Fruit fly (Drosophila melanogaster) whole organism, embryonic: ENCODE results near the gene Vha55.

ENCODE experiments used
- BEAF-32 ChIP-seq: fragments of 200-800 bp; sonication (Bioruptor generic); optimal IDR thresholded peaks from 3 replicates; lab custom pipeline; 2017; ENCODE audit warnings: missing biosample characterization, missing genetic modification characterization, mild to moderate bottlenecking, moderate library complexity, missing genetic modification reagents
- CG10959 ChIP-seq: fragments of 200-800 bp; sonication (Bioruptor generic); IDR thresholded peaks from 2 replicates; pipeline ENCODE4 v1.3.6; 2022; ENCODE audit warnings: missing biosample characterization, missing genetic modification characterization
- CG11398 ChIP-seq: fragments of 200-800 bp; sonication (Bioruptor generic); optimal IDR thresholded peaks from 2 replicates; lab custom pipeline; 2016; ENCODE audit warnings: missing biosample characterization, missing genetic modification characterization
- CG11504 ChIP-seq: fragments of 200-800 bp; sonication (Bioruptor generic); optimal IDR thresholded peaks from 3 replicates; lab custom pipeline; 2019; ENCODE audit warnings: missing biosample characterization, mild to moderate bottlenecking, missing genetic modification characterization, moderate library complexity
- CG12219 ChIP-seq: fragments of 200-800 bp; sonication (Bioruptor generic); optimal IDR thresholded peaks from 3 replicates; lab custom pipeline; 2018; ENCODE audit warnings: missing biosample characterization, mild to moderate bottlenecking, missing genetic modification characterization
- CG12391 ChIP-seq: fragments of 200-800 bp; sonication (Bioruptor generic); optimal IDR thresholded peaks from 3 replicates; lab custom pipeline; 2018; ENCODE audit warnings: missing biosample characterization, mild to moderate bottlenecking, missing genetic modification characterization, moderate library complexity
- CG14441 ChIP-seq: fragments of 200-800 bp; sonication (Bioruptor generic); IDR thresholded peaks from 2 replicates; pipeline ENCODE4 v1.3.6; 2022; ENCODE audit warnings: missing biosample characterization, missing genetic modification characterization
- CG14965 ChIP-seq: fragments of 200-800 bp; sonication (Bioruptor generic); optimal IDR thresholded peaks from 2 replicates; lab custom pipeline; 2016; ENCODE audit warnings: missing biosample characterization, missing genetic modification characterization, borderline replicate concordance
- CG32532 ChIP-seq: fragments of 200-800 bp; sonication (Bioruptor generic); IDR thresholded peaks from 2 replicates; pipeline ENCODE4 v1.3.6; 2022; ENCODE audit warnings: missing biosample characterization, missing genetic modification characterization
- CG4707 ChIP-seq: fragments of 200-800 bp; sonication (Bioruptor generic); optimal IDR thresholded peaks from 2 replicates; lab custom pipeline; 2018; ENCODE audit warnings: missing biosample characterization, mild to moderate bottlenecking, missing genetic modification characterization, moderate library complexity
- CG6254 ChIP-seq: fragments of 200-800 bp; sonication (Bioruptor generic); optimal IDR thresholded peaks from 3 replicates; lab custom pipeline; 2017; ENCODE audit warnings: mild to moderate bottlenecking, missing biosample characterization, missing genetic modification reagents, missing genetic modification characterization
- CG6689 ChIP-seq: fragments of 200-800 bp; sonication (Bioruptor generic); IDR thresholded peaks from 2 replicates; pipeline ENCODE4 v1.3.6; 2022; ENCODE audit warnings: missing biosample characterization, missing genetic modification characterization
- Chrac-16 ChIP-seq: fragments of 200-800 bp; sonication (Bioruptor generic); optimal IDR thresholded peaks from 3 replicates; lab custom pipeline; 2016; ENCODE audit warnings: missing biosample characterization, missing genetic modification characterization
- CoRest ChIP-seq: fragments of 200-800 bp; sonication (Bioruptor generic); optimal IDR thresholded peaks from 3 replicates; lab custom pipeline; 2018; ENCODE audit warnings: missing biosample characterization, mild to moderate bottlenecking, missing genetic modification characterization, moderate library complexity
- Dll ChIP-seq: fragments of 200-800 bp; sonication (Bioruptor generic); IDR thresholded peaks from 4 replicates; pipeline ENCODE4 v1.3.6; 2022; ENCODE audit warnings: missing biosample characterization, missing genetic modification characterization; ENCODE audit not compliant: partially characterized antibody
- Fer3 ChIP-seq: fragments of 200-800 bp; sonication (Bioruptor generic); optimal IDR thresholded peaks from 2 replicates; lab custom pipeline; 2018; ENCODE audit warnings: missing biosample characterization, mild to moderate bottlenecking, missing genetic modification characterization, moderate library complexity
- Gug ChIP-seq: fragments of 200-800 bp; sonication (Bioruptor generic); IDR thresholded peaks from 4 replicates; pipeline ENCODE4 v1.3.6; 2022; ENCODE audit warnings: missing biosample characterization, missing genetic modification characterization
- H2.0 ChIP-seq: fragments of 200-800 bp; sonication (Bioruptor generic); IDR thresholded peaks from 2 replicates; pipeline ENCODE4 v1.3.6; 2022; ENCODE audit warnings: missing biosample characterization, missing genetic modification characterization
- Hr3 ChIP-seq: fragments of 200-800 bp; sonication (Bioruptor generic); optimal IDR thresholded peaks from 3 replicates; lab custom pipeline; 2016; ENCODE audit warnings: missing biosample characterization, missing genetic modification characterization
- Hr39 ChIP-seq: fragments of >200 bp; optimal IDR thresholded peaks from 2 replicates; lab custom pipeline; 2017
- Hr51 ChIP-seq, 2 experiments: fragments of 200-800 bp; sonication (Bioruptor generic); optimal IDR thresholded peaks; 2 replicates in 1 of 2; 3 replicates in 1 of 2; lab custom pipeline; 2016 to 2018; ENCODE audit warnings: missing biosample characterization in 2 of 2, missing genetic modification characterization in 2 of 2, mild to moderate bottlenecking in 1 of 2, moderate library complexity in 1 of 2
- Lhr ChIP-seq: fragments of 200-800 bp; sonication (Bioruptor generic); optimal IDR thresholded peaks from 3 replicates; lab custom pipeline; 2017; ENCODE audit warnings: mild to moderate bottlenecking, missing biosample characterization, missing genetic modification reagents, missing genetic modification characterization
- Lim3 ChIP-seq: fragments of 200-800 bp; sonication (Bioruptor generic); IDR thresholded peaks from 2 replicates; pipeline ENCODE4 v1.3.6; 2022; ENCODE audit warnings: missing biosample characterization, missing genetic modification characterization
- Lpt ChIP-seq: fragments of >200 bp; optimal IDR thresholded peaks from 2 replicates; lab custom pipeline; 2018; ENCODE audit warnings: missing biosample characterization, missing genetic modification characterization
- Med ChIP-seq: fragments of 200-800 bp; sonication (Bioruptor generic); peaks from one replicate; lab custom pipeline; 2016; ENCODE audit warnings: missing biosample characterization, missing genetic modification characterization, mild to moderate bottlenecking, inconsistent platforms, moderate library complexity
- Meics ChIP-seq: fragments of 200-800 bp; sonication (Bioruptor generic); optimal IDR thresholded peaks from 2 replicates; lab custom pipeline; 2017; ENCODE audit warnings: missing biosample characterization, mild to moderate bottlenecking, missing genetic modification characterization
- Mes4 ChIP-seq: fragments of 200-800 bp; sonication (Bioruptor generic); optimal IDR thresholded peaks from 2 replicates; lab custom pipeline; 2016; ENCODE audit warnings: missing biosample characterization, missing genetic modification characterization
- NfI ChIP-seq: fragments of 200-800 bp; sonication (Bioruptor generic); optimal IDR thresholded peaks from 3 replicates; lab custom pipeline; 2018; ENCODE audit warnings: missing biosample characterization, mild to moderate bottlenecking, missing genetic modification characterization, moderate library complexity
- Six4 ChIP-seq: fragments of 200-800 bp; sonication (Bioruptor generic); optimal IDR thresholded peaks from 2 replicates; lab custom pipeline; 2016; ENCODE audit warnings: missing biosample characterization, missing genetic modification characterization
- Stat92E ChIP-seq, 3 experiments: fragments of >200 bp in 2 of 3; fragments of 200-800 bp in 1 of 3; sonication (Bioruptor generic) in 1 of 3; optimal IDR thresholded peaks; 2 replicates each; lab custom pipeline; 2017 to 2019; ENCODE audit warnings: missing biosample characterization in 3 of 3, missing genetic modification characterization in 3 of 3, mild to moderate bottlenecking in 1 of 3, moderate library complexity in 1 of 3
- TFAM ChIP-seq: fragments of 200-800 bp; sonication (Bioruptor generic); optimal IDR thresholded peaks from 2 replicates; lab custom pipeline; 2017; ENCODE audit warnings: missing biosample characterization, missing genetic modification characterization, inconsistent platforms
- aop ChIP-seq: fragments of 200-800 bp; sonication (Bioruptor generic); IDR thresholded peaks from 2 replicates; pipeline ENCODE4 v1.3.6; 2022; ENCODE audit warnings: missing biosample characterization, missing genetic modification characterization
- ash1 ChIP-seq: fragments of 200-800 bp; sonication (Bioruptor generic); optimal IDR thresholded peaks from 2 replicates; lab custom pipeline; 2018; ENCODE audit warnings: missing biosample characterization, mild to moderate bottlenecking, missing genetic modification characterization
- bcd ChIP-seq: fragments of 200-800 bp; sonication (Bioruptor generic); optimal IDR thresholded peaks from 2 replicates; lab custom pipeline; 2017; ENCODE audit warnings: missing biosample characterization, mild to moderate bottlenecking, missing genetic modification characterization
- ci ChIP-seq: fragments of 200-800 bp; sonication (Bioruptor generic); IDR thresholded peaks from 3 replicates; pipeline ENCODE4 v1.3.6; 2022; ENCODE audit warnings: missing biosample characterization, missing genetic modification characterization
- crp ChIP-seq, 2 experiments: fragments of 200-800 bp; sonication (Bioruptor generic); optimal IDR thresholded peaks; 2 replicates in 1 of 2; 3 replicates in 1 of 2; lab custom pipeline; 2017; ENCODE audit warnings: missing biosample characterization in 2 of 2, missing genetic modification characterization in 2 of 2, mild to moderate bottlenecking in 1 of 2, moderate library complexity in 1 of 2
- dan ChIP-seq: fragments of 200-800 bp; sonication (Bioruptor generic); IDR thresholded peaks from 2 replicates; pipeline ENCODE4 v1.3.6; 2022; ENCODE audit warnings: missing biosample characterization, missing genetic modification characterization
- dpn ChIP-seq, 2 experiments: fragments of 200-800 bp; sonication (Bioruptor generic); optimal IDR thresholded peaks; 3 replicates each; lab custom pipeline; 2016; ENCODE audit warnings: missing biosample characterization in 2 of 2, missing genetic modification characterization in 2 of 2
- dysf ChIP-seq: fragments of 200-800 bp; sonication (Bioruptor generic); IDR thresholded peaks from 3 replicates; pipeline ENCODE4 v1.3.6; 2022; ENCODE audit warnings: missing biosample characterization, missing genetic modification characterization
- gem ChIP-seq: fragments of 200-800 bp; sonication (Bioruptor generic); optimal IDR thresholded peaks from 2 replicates; lab custom pipeline; 2019; ENCODE audit warnings: missing biosample characterization, mild to moderate bottlenecking, missing genetic modification characterization, moderate library complexity
- gfzf ChIP-seq: fragments of 200-800 bp; sonication (Bioruptor generic); optimal IDR thresholded peaks from 2 replicates; lab custom pipeline; 2016; ENCODE audit warnings: missing biosample characterization, mild to moderate bottlenecking, missing genetic modification characterization, moderate library complexity
- ham ChIP-seq: fragments of 200-800 bp; sonication (Bioruptor generic); IDR thresholded peaks from 2 replicates; pipeline ENCODE4 v1.3.6; 2022; ENCODE audit warnings: missing biosample characterization, missing genetic modification characterization
- kay ChIP-seq: fragments of 200-800 bp; sonication (Bioruptor generic); optimal IDR thresholded peaks from 2 replicates; lab custom pipeline; 2016; ENCODE audit warnings: missing biosample characterization, missing genetic modification characterization
- kni ChIP-seq: fragments of 200-800 bp; sonication (Bioruptor generic); optimal IDR thresholded peaks from 3 replicates; lab custom pipeline; 2017; ENCODE audit warnings: mild to moderate bottlenecking, missing biosample characterization, missing genetic modification reagents, missing genetic modification characterization
- lab ChIP-seq: fragments of 200-800 bp; sonication (Bioruptor generic); optimal IDR thresholded peaks from 3 replicates; lab custom pipeline; 2017; ENCODE audit warnings: missing biosample characterization, missing genetic modification characterization, mild to moderate bottlenecking, moderate library complexity, missing genetic modification reagents
- lilli ChIP-seq: fragments of 200-800 bp; sonication (Bioruptor generic); optimal IDR thresholded peaks from 3 replicates; lab custom pipeline; 2016; ENCODE audit warnings: missing biosample characterization, missing genetic modification characterization
- lmd ChIP-seq: fragments of 200-800 bp; sonication (Bioruptor generic); IDR thresholded peaks from 2 replicates; pipeline ENCODE4 v1.3.6; 2022; ENCODE audit warnings: missing biosample characterization, missing genetic modification characterization
- pum ChIP-seq: fragments of 200-800 bp; sonication (Bioruptor generic); optimal IDR thresholded peaks from 2 replicates; lab custom pipeline; 2016; ENCODE audit warnings: missing biosample characterization, missing genetic modification characterization
- pzg ChIP-seq: fragments of 200-800 bp; sonication (Bioruptor generic); optimal IDR thresholded peaks from 3 replicates; lab custom pipeline; 2018; ENCODE audit warnings: missing biosample characterization, mild to moderate bottlenecking, missing genetic modification characterization, moderate library complexity
- row ChIP-seq: fragments of 200-800 bp; sonication (Bioruptor generic); IDR thresholded peaks from 3 replicates; pipeline ENCODE4 v1.3.6; 2022; ENCODE audit warnings: missing biosample characterization, missing genetic modification characterization
- sisA ChIP-seq: fragments of 200-800 bp; sonication (Bioruptor generic); IDR thresholded peaks from 2 replicates; pipeline ENCODE4 v1.3.6; 2022; ENCODE audit warnings: missing biosample characterization, missing genetic modification characterization

The Vha55 gene

DNA sequence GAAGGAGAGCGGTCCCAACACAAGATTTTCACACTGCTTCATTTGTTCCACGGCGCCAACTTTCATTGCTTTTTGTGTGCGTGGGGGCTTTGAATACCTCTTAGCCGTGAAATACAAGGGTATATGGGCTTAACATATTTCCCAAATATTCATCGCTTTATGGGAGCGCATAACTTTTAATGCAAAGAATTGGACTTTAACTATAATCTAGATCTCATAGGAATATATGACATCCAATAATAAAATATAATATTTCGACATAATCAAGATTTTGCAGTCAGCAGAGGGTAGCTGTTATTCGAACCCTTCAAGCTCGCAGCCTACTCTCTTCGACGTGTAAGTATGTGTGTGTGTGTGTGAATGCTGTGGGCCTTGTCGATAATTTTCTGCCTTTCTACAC is 36.0 kb downstream of the Vha55 start:
- TF ChIP-seq row (GFP tag; lab: Robert Waterston, UW): peak; percentile 79; the same call in 2 of the 3 replicates
- no peak for TF ChIP-seq CG12391
- TF ChIP-seq dysf (GFP tag; lab: Robert Waterston, UW): peak; percentile 65
- TF ChIP-seq gem (tag; lab: Kevin White, UChicago): peak; percentile 66
- TF ChIP-seq dpn (GFP tag; optimal IDR thresholded peaks at IDR 0.05; lab: Kevin White, UChicago): peak in 1 of 2 experiments; percentile 11
- TF ChIP-seq kni (GFP tag; lab: Kevin White, UChicago): no peak
- no peak for TF ChIP-seq gfzf (GFP tag; lab: Kevin White, UChicago)
- peak; percentile 43 for TF ChIP-seq lilli (GFP tag; lab: Kevin White, UChicago)
- peak; percentile 44 for TF ChIP-seq CG6689 (GFP tag; lab: Robert Waterston, UW)
- no peak for TF ChIP-seq Hr39 (lab: Kevin White, UChicago)
- 0 out of 4 replicates have a peak, but pooled peaks have one; percentile 14 for TF ChIP-seq Gug (GFP tag; lab: Robert Waterston, UW)
- peak; percentile 32 for TF ChIP-seq Fer3
- no peak for TF ChIP-seq Lpt (GFP tag; lab: Kevin White, UChicago)
- TF ChIP-seq CG12219 (GFP tag; lab: Kevin White, UChicago): peak; percentile 16
- TF ChIP-seq ham: no peak
- no peak for TF ChIP-seq Hr3 (GFP tag; lab: Kevin White, UChicago)
- peak; percentile 14 for TF ChIP-seq CoRest (tag; lab: Kevin White, UChicago)
- TF ChIP-seq NfI: peak; percentile 7
- no peak for TF ChIP-seq CG6254 (GFP tag; lab: Kevin White, UChicago)
- TF ChIP-seq kay: no peak
- no peak for TF ChIP-seq Stat92E (GFP tag; optimal IDR thresholded peaks at IDR 0.05; lab: Kevin White, UChicago)
- TF ChIP-seq dan (GFP tag; lab: Robert Waterston, UW): no peak
- peak in 1 of 2 experiments; percentile 61 for TF ChIP-seq Hr51 (GFP tag; optimal IDR thresholded peaks at IDR 0.05; lab: Kevin White, UChicago)
- no peak for TF ChIP-seq crp (GFP tag; optimal IDR thresholded peaks at IDR 0.05; lab: Kevin White, UChicago)
- TF ChIP-seq Dll (GFP tag; lab: Robert Waterston, UW): no peak
- TF ChIP-seq Lhr: no peak
- peak; percentile 29; the same call in 1 of the 2 replicates for TF ChIP-seq lmd (GFP tag; lab: Robert Waterston, UW)
- peak; percentile 29 for TF ChIP-seq pum (GFP tag; lab: Kevin White, UChicago)
- TF ChIP-seq Mes4 (GFP tag; lab: Kevin White, UChicago): no peak
- TF ChIP-seq ci (GFP tag; lab: Robert Waterston, UW): peak; percentile 51; the same call in 2 of the 3 replicates
- TF ChIP-seq CG4707 (GFP tag; lab: Kevin White, UChicago): no peak
- peak; percentile 72 for TF ChIP-seq lab (GFP tag; lab: Kevin White, UChicago)
- peak; percentile 66 for TF ChIP-seq CG11504 (tag; lab: Kevin White, UChicago)
- TF ChIP-seq sisA (GFP tag; lab: Robert Waterston, UW): peak; percentile 41; the same call in 1 of the 2 replicates
- TF ChIP-seq Lim3 (GFP tag; lab: Robert Waterston, UW): no peak
- TF ChIP-seq BEAF-32 (GFP tag; lab: Kevin White, UChicago): no peak
- TF ChIP-seq Med: peak; percentile 36
- TF ChIP-seq CG11398: no peak
- TF ChIP-seq CG14441 (GFP tag; lab: Robert Waterston, UW): peak; percentile 36
- TF ChIP-seq CG10959 (GFP tag; lab: Robert Waterston, UW): no peak
- TF ChIP-seq Chrac-16: peak; percentile 2
- TF ChIP-seq Six4: no peak
- TF ChIP-seq Meics (GFP tag; lab: Kevin White, UChicago): peak; percentile 59
- TF ChIP-seq pzg (GFP tag; lab: Kevin White, UChicago): no peak
- no peak for TF ChIP-seq CG32532 (GFP tag; lab: Robert Waterston, UW)
- no peak for TF ChIP-seq ash1 (GFP tag; lab: Kevin White, UChicago)
- peak; percentile 33 for TF ChIP-seq bcd (GFP tag; lab: Kevin White, UChicago)
- TF ChIP-seq aop: no peak
- TF ChIP-seq CG14965: no peak
- no peak for TF ChIP-seq TFAM (GFP tag; lab: Kevin White, UChicago)
- peak; percentile 36; the same call in 1 of the 2 replicates for TF ChIP-seq H2.0 (GFP tag; lab: Robert Waterston, UW)
